Worm (Caenorhabditis elegans) whole organism, L1 larva: ENCODE measurements around the gene lmbr-1.

ENCODE experiments used
- C04F5.9 ChIP-seq: sonication (generic microtip); optimal IDR thresholded peaks from 2 replicates; lab custom pipeline; 2016; ENCODE audit warnings: missing genetic modification characterization, missing compliant biosample characterization
- C16A3.4 ChIP-seq: fragments of 150-350 bp; optimal IDR thresholded peaks from 2 replicates; lab custom pipeline; 2014; ENCODE audit warnings: missing biosample characterization, missing genetic modification characterization
- aha-1 ChIP-seq: fragments of 150-350 bp; optimal IDR thresholded peaks from 2 replicates; lab custom pipeline; 2014; ENCODE audit warnings: missing biosample characterization, missing genetic modification characterization
- alr-1 ChIP-seq: fragments of 200-800 bp; sonication (Bioruptor generic); optimal IDR thresholded peaks from 2 replicates; lab custom pipeline; 2018; ENCODE audit warnings: borderline replicate concordance, mild to moderate bottlenecking, missing genetic modification characterization, missing compliant biosample characterization
- aly-2 ChIP-seq: fragments of 150-350 bp; optimal IDR thresholded peaks from 2 replicates; lab custom pipeline; 2014; ENCODE audit warnings: missing biosample characterization, missing genetic modification characterization
- blmp-1 ChIP-seq: fragments of 150-350 bp; optimal IDR thresholded peaks from 2 replicates; lab custom pipeline; 2014; ENCODE audit warnings: missing biosample characterization, missing genetic modification characterization
- ceh-63 ChIP-seq: fragments of 200-800 bp; sonication (Bioruptor generic); optimal IDR thresholded peaks from 2 replicates; lab custom pipeline; 2018; ENCODE audit warnings: mild to moderate bottlenecking, missing genetic modification characterization, missing compliant biosample characterization
- ceh-8 ChIP-seq: fragments of 200-800 bp; sonication (Bioruptor generic); optimal IDR thresholded peaks from 2 replicates; lab custom pipeline; 2018; ENCODE audit warnings: mild to moderate bottlenecking, missing genetic modification characterization, moderate library complexity, missing compliant biosample characterization
- ceh-82 ChIP-seq, 3 experiments: fragments of 150-350 bp in 1 of 3; sonication (generic microtip) in 2 of 3; optimal IDR thresholded peaks; 2 replicates each; lab custom pipeline; 2014 to 2017; ENCODE audit warnings: missing biosample characterization in 3 of 3, missing genetic modification characterization in 3 of 3
- ceh-88 ChIP-seq: fragments of 200-800 bp; sonication (Bioruptor generic); IDR thresholded peaks from 2 replicates; pipeline ENCODE4 v1.3.6; 2022; ENCODE audit warnings: missing genetic modification characterization, missing compliant biosample characterization
- dpl-1 ChIP-seq, 3 experiments: fragments of 150-350 bp in 2 of 3; sonication (generic microtip) in 1 of 3; optimal IDR thresholded peaks; 2 replicates each; lab custom pipeline; 2014 to 2017; ENCODE audit warnings: missing biosample characterization in 3 of 3, missing genetic modification characterization in 3 of 3, missing genetic modification reagents in 3 of 3
- efl-1 ChIP-seq, 4 experiments: fragments of 150-350 bp; optimal IDR thresholded peaks in 3 of 4; peaks in 1 of 4; 1 replicate in 1 of 4; 2 replicates in 3 of 4; lab custom pipeline; 2014; ENCODE audit warnings: missing biosample characterization in 2 of 4, missing genetic modification characterization in 2 of 4, missing genetic modification reagents in 2 of 4
- efl-3 ChIP-seq: fragments of 200-800 bp; sonication (Bioruptor generic); optimal IDR thresholded peaks from 2 replicates; lab custom pipeline; 2018; ENCODE audit warnings: mild to moderate bottlenecking, missing genetic modification characterization, missing compliant biosample characterization
- egl-13 ChIP-seq: sonication (generic microtip); optimal IDR thresholded peaks from 2 replicates; lab custom pipeline; 2016; ENCODE audit warnings: missing genotype, missing genetic modification reagents, missing genetic modification characterization, missing compliant biosample characterization
- egl-27 ChIP-seq, 2 experiments: fragments of 150-350 bp in 1 of 2; sonication (generic microtip); optimal IDR thresholded peaks; 3 replicates each; lab custom pipeline; 2017 to 2018; ENCODE audit warnings: missing biosample characterization in 2 of 2, missing genetic modification characterization in 2 of 2, missing genetic modification reagents in 2 of 2
- elt-2 ChIP-seq: sonication (generic microtip); optimal IDR thresholded peaks from 2 replicates; lab custom pipeline; 2016; ENCODE audit warnings: missing genetic modification characterization, mild to moderate bottlenecking, inconsistent platforms, missing compliant biosample characterization, missing genetic modification reagents
- fkh-10 ChIP-seq: sonication (generic microtip); optimal IDR thresholded peaks from 2 replicates; lab custom pipeline; 2017; ENCODE audit warnings: missing biosample characterization, missing genetic modification reagents, missing genetic modification characterization
- hpl-2 ChIP-seq: fragments of 150-350 bp; optimal IDR thresholded peaks from 2 replicates; lab custom pipeline; 2014; ENCODE audit warnings: missing biosample characterization, missing genetic modification reagents, missing genetic modification characterization
- irx-1 ChIP-seq: sonication (generic microtip); optimal IDR thresholded peaks from 2 replicates; lab custom pipeline; 2016; ENCODE audit warnings: missing genetic modification characterization, missing compliant biosample characterization
- isw-1 ChIP-seq: fragments of 200-800 bp; sonication (Bioruptor generic); IDR thresholded peaks from 2 replicates; pipeline ENCODE4 v1.3.6; 2022; ENCODE audit warnings: missing genetic modification characterization, missing compliant biosample characterization
- lin-13 ChIP-seq: fragments of 150-350 bp; optimal IDR thresholded peaks from 2 replicates; lab custom pipeline; 2014; ENCODE audit warnings: missing biosample characterization, missing genetic modification reagents, missing genetic modification characterization
- lin-14 ChIP-seq: fragments of 200-800 bp; sonication (Bioruptor generic); optimal IDR thresholded peaks from 2 replicates; lab custom pipeline; 2018; ENCODE audit warnings: mild to moderate bottlenecking, missing genetic modification characterization, moderate library complexity, missing compliant biosample characterization
- lin-15B ChIP-seq: fragments of 150-350 bp; sonication (generic microtip); optimal IDR thresholded peaks from 3 replicates; lab custom pipeline; 2014; ENCODE audit warnings: missing biosample characterization, missing genetic modification characterization
- mef-2 ChIP-seq: fragments of 150-350 bp; optimal IDR thresholded peaks from 2 replicates; lab custom pipeline; 2014; ENCODE audit warnings: missing biosample characterization, missing genetic modification characterization
- nhr-11 ChIP-seq: fragments of 150-350 bp; optimal IDR thresholded peaks from 2 replicates; lab custom pipeline; 2014; ENCODE audit warnings: missing biosample characterization, missing genetic modification characterization
- nhr-12 ChIP-seq: sonication (generic microtip); optimal IDR thresholded peaks from 2 replicates; lab custom pipeline; 2017; ENCODE audit warnings: missing biosample characterization, missing genetic modification characterization
- nhr-19 ChIP-seq: fragments of 200-800 bp; sonication (Bioruptor generic); conservative IDR thresholded peaks from 2 replicates; pipeline ENCODE4 v1.3.6; 2022; ENCODE audit warnings: missing genetic modification characterization, missing compliant biosample characterization
- nhr-237 ChIP-seq: fragments of 150-350 bp; optimal IDR thresholded peaks from 2 replicates; lab custom pipeline; 2014; ENCODE audit warnings: missing biosample characterization, missing genetic modification characterization
- nhr-71 ChIP-seq: sonication (generic microtip); optimal IDR thresholded peaks from 2 replicates; lab custom pipeline; 2016; ENCODE audit warnings: mild to moderate bottlenecking, missing genetic modification characterization, moderate library complexity, missing compliant biosample characterization
- nhr-76 ChIP-seq: sonication (generic microtip); optimal IDR thresholded peaks from 2 replicates; lab custom pipeline; 2017; ENCODE audit warnings: missing biosample characterization, missing genetic modification characterization
- nhr-77 ChIP-seq: fragments of 150-350 bp; optimal IDR thresholded peaks from 2 replicates; lab custom pipeline; 2014; ENCODE audit warnings: missing biosample characterization, missing genetic modification characterization
- nhr-84 ChIP-seq: sonication (generic microtip); optimal IDR thresholded peaks from 2 replicates; lab custom pipeline; 2017; ENCODE audit warnings: missing biosample characterization, missing genetic modification characterization
- nhr-85 ChIP-seq: sonication (generic microtip); peaks from one replicate; lab custom pipeline; 2016; ENCODE audit warnings: missing genetic modification characterization, inconsistent platforms, missing compliant biosample characterization
- nhr-90 ChIP-seq: sonication (generic microtip); optimal IDR thresholded peaks from 2 replicates; lab custom pipeline; 2016; ENCODE audit warnings: mild to moderate bottlenecking, missing genetic modification characterization, missing compliant biosample characterization; ENCODE audit not compliant: poor library complexity
- pax-3 ChIP-seq: fragments of 200-800 bp; sonication (Bioruptor generic); optimal IDR thresholded peaks from 2 replicates; lab custom pipeline; 2018; ENCODE audit warnings: mild to moderate bottlenecking, missing genetic modification characterization, moderate library complexity, missing compliant biosample characterization
- snpc-4 ChIP-seq: fragments of 150-350 bp; optimal IDR thresholded peaks from 2 replicates; lab custom pipeline; 2014; ENCODE audit warnings: missing biosample characterization, missing genetic modification characterization
- sox-4 ChIP-seq: sonication (generic microtip); optimal IDR thresholded peaks from 2 replicates; lab custom pipeline; 2016; ENCODE audit warnings: missing genetic modification characterization, missing compliant biosample characterization
- sptf-1 ChIP-seq: fragments of 150-350 bp; optimal IDR thresholded peaks from 2 replicates; lab custom pipeline; 2014; ENCODE audit warnings: missing biosample characterization, missing genetic modification characterization
- swsn-7 ChIP-seq: sonication (generic microtip); optimal IDR thresholded peaks from 2 replicates; lab custom pipeline; 2016; ENCODE audit warnings: missing genetic modification characterization, missing compliant biosample characterization
- tbx-2 ChIP-seq: sonication (generic microtip); optimal IDR thresholded peaks from 2 replicates; lab custom pipeline; 2016; ENCODE audit warnings: missing genetic modification characterization, missing compliant biosample characterization
- tlp-1 ChIP-seq: fragments of 150-350 bp; optimal IDR thresholded peaks from 2 replicates; lab custom pipeline; 2014; ENCODE audit warnings: missing biosample characterization, missing genetic modification characterization
- unc-86 ChIP-seq: sonication (generic microtip); optimal IDR thresholded peaks from 2 replicates; lab custom pipeline; 2016; ENCODE audit warnings: missing genetic modification characterization, missing compliant biosample characterization
- unc-98 ChIP-seq: fragments of 200-800 bp; sonication (Bioruptor generic); IDR thresholded peaks from 2 replicates; pipeline ENCODE4 v1.3.6; 2022; ENCODE audit warnings: missing genetic modification characterization, missing compliant biosample characterization
- vab-15 ChIP-seq: sonication (generic microtip); optimal IDR thresholded peaks from 2 replicates; lab custom pipeline; 2017; ENCODE audit warnings: missing genotype, mild to moderate bottlenecking, missing genetic modification characterization, missing compliant biosample characterization
- zag-1 ChIP-seq: fragments of 150-350 bp; optimal IDR thresholded peaks from 2 replicates; lab custom pipeline; 2014; ENCODE audit warnings: missing biosample characterization, missing genetic modification characterization
- ztf-11 ChIP-seq, 2 experiments: sonication (generic microtip); optimal IDR thresholded peaks; 2 replicates each; lab custom pipeline; 2016 to 2017; ENCODE audit warnings: missing genetic modification characterization in 2 of 2, missing biosample characterization in 1 of 2, missing compliant biosample characterization in 1 of 2

lmbr-1 gene

ce11 chrIII:8354644-8355461 lies 17.2 kb upstream of the lmbr-1 start, which contains the start of gene unc-116 (continued):
- TF ChIP-seq nhr-84: no peak
- TF ChIP-seq ztf-11 (tag; optimal IDR thresholded peaks at IDR 0.05; lab: Kevin White, UChicago): no peak
- peak; percentile 7 for TF ChIP-seq lin-13 (GFP tag; lab: Kevin White, UChicago)
- no peak for TF ChIP-seq pax-3 (tag; lab: Kevin White, UChicago)
- TF ChIP-seq lin-15B (tag; lab: Kevin White, UChicago): peak; percentile 18
- TF ChIP-seq tlp-1 (tag; lab: Kevin White, UChicago): no peak
- TF ChIP-seq aly-2 (tag; lab: Kevin White, UChicago): no peak
- peak; percentile 50 to 72 (median 58) for TF ChIP-seq ceh-82 (tag; optimal IDR thresholded peaks at IDR 0.05; lab: Kevin White, UChicago)

ce11 chrIII:8355462-8355815 lies 16.6 kb upstream of the lmbr-1 start:
- TF ChIP-seq lin-14 (GFP tag; lab: Kevin White, UChicago) (no peak), nhr-77 (tag; lab: Kevin White, UChicago) (no peak), nhr-19 (GFP tag; lab: Robert Waterston, UW) (no peak), tbx-2 (tag; lab: Kevin White, UChicago) (no peak), zag-1 (tag; lab: Kevin White, UChicago) (no peak), efl-3 (GFP tag; lab: Kevin White, UChicago) (no peak), ceh-63 (GFP tag; lab: Kevin White, UChicago) (no peak), nhr-84 (no peak), egl-13 (tag; lab: Kevin White, UChicago) (no peak), unc-86 (tag; lab: Kevin White, UChicago) (no peak), isw-1 (GFP tag; lab: Robert Waterston, UW) (no peak), nhr-85 (no peak), C16A3.4 (tag; lab: Kevin White, UChicago) (no peak), unc-98 (GFP tag; lab: Robert Waterston, UW) (no peak), efl-1 (optimal IDR thresholded peaks at IDR 0.05; lab: Kevin White, UChicago) (no peak), efl-1 (GFP tag; optimal IDR thresholded peaks at IDR 0.05 in 1 of 2; lab: Kevin White, UChicago) (no peak), sptf-1 (tag; lab: Kevin White, UChicago) (no peak), nhr-237 (tag; lab: Kevin White, UChicago) (no peak), C04F5.9 (tag; lab: Kevin White, UChicago) (no peak), aha-1 (tag; lab: Kevin White, UChicago) (no peak)

- peak in 1 of 2 experiments; percentile 4 for TF ChIP-seq egl-27 (tag; optimal IDR thresholded peaks at IDR 0.05; lab: Kevin White, UChicago)
- TF ChIP-seq nhr-76 (tag; lab: Kevin White, UChicago): no peak
- peak; percentile 15 to 61 (median 54) for TF ChIP-seq ceh-82 (tag; optimal IDR thresholded peaks at IDR 0.05; lab: Kevin White, UChicago)
- TF ChIP-seq alr-1 (tag; lab: Kevin White, UChicago): no peak
- peak; percentile 87 for TF ChIP-seq nhr-71 (tag; lab: Kevin White, UChicago)
- peak; percentile 73 for TF ChIP-seq swsn-7 (tag; lab: Kevin White, UChicago)
- TF ChIP-seq ceh-8: peak; percentile 10
- TF ChIP-seq mef-2 (tag; lab: Kevin White, UChicago): peak; percentile 29
- peak; percentile 77 for TF ChIP-seq aly-2 (tag; lab: Kevin White, UChicago)
- TF ChIP-seq sox-4 (tag; lab: Kevin White, UChicago): no peak
- TF ChIP-seq nhr-11 (tag; lab: Kevin White, UChicago): no peak
- no peak for TF ChIP-seq aha-1 (tag; lab: Kevin White, UChicago)
- TF ChIP-seq blmp-1 (tag; lab: Kevin White, UChicago): peak; percentile 74
- TF ChIP-seq nhr-90 (tag; lab: Kevin White, UChicago): peak; percentile 63
- peak; percentile 26 for TF ChIP-seq snpc-4 (tag; lab: Kevin White, UChicago)
- TF ChIP-seq unc-98 (GFP tag; lab: Robert Waterston, UW): no peak
- no peak for TF ChIP-seq hpl-2
- TF ChIP-seq vab-15: no peak
- TF ChIP-seq egl-13 (tag; lab: Kevin White, UChicago): no peak
- TF ChIP-seq fkh-10 (GFP tag; lab: Kevin White, UChicago): peak; percentile 68
- peak; percentile 72 to 85 for TF ChIP-seq efl-1 (optimal IDR thresholded peaks at IDR 0.05; lab: Kevin White, UChicago)
- peak; percentile 53 to 54 for TF ChIP-seq efl-1 (GFP tag; optimal IDR thresholded peaks at IDR 0.05 in 1 of 2; lab: Kevin White, UChicago)
- peak; percentile 2 for TF ChIP-seq elt-2 (tag; lab: Kevin White, UChicago)
- TF ChIP-seq ztf-11 (tag; optimal IDR thresholded peaks at IDR 0.05; lab: Kevin White, UChicago): peak in 1 of 2 experiments; percentile 56
- TF ChIP-seq ceh-88 (GFP tag; lab: Robert Waterston, UW): no peak
- TF ChIP-seq nhr-12 (tag; lab: Kevin White, UChicago): no peak
- peak; percentile 47 to 68 (median 55) for TF ChIP-seq dpl-1 (GFP tag; optimal IDR thresholded peaks at IDR 0.05; lab: Kevin White, UChicago)
- peak; percentile 53 for TF ChIP-seq irx-1 (tag; lab: Kevin White, UChicago)
- TF ChIP-seq tlp-1 (tag; lab: Kevin White, UChicago): no peak
These were observed 15.6 kb upstream of the lmbr-1 start for ce11 chrIII:8356407-8356881.
